Worm (Caenorhabditis elegans): ENCODE results near the gene dli-1.

dli-1 gene

ce11 chrIV:13090967-13091366 is 7.6 kb downstream of the dli-1 start, which contains the start of gene col-132:
Gene col-132, minus strand, starts transcription at chrIV:13091067.
- no peak for TF ChIP-seq swsn-7 (tag; optimal IDR thresholded peaks at IDR 0.05)
- TF ChIP-seq efl-3 (GFP tag; optimal IDR thresholded peaks at IDR 0.05), result no peak
- no peak for TF ChIP-seq sptf-1 (tag; optimal IDR thresholded peaks at IDR 0.05)
- TF ChIP-seq unc-30 (tag; optimal IDR thresholded peaks at IDR 0.05), result no peak
- TF ChIP-seq zip-4 (GFP tag; optimal IDR thresholded peaks at IDR 0.05), result no peak
- TF ChIP-seq lsy-2 (tag; optimal IDR thresholded peaks at IDR 0.05), result no peak
- TF ChIP-seq elt-3 (tag; optimal IDR thresholded peaks at IDR 0.05), result no peak
- TF ChIP-seq C16A3.4 (tag; optimal IDR thresholded peaks at IDR 0.05), result no peak
- no peak for TF ChIP-seq nhr-237 (tag; optimal IDR thresholded peaks at IDR 0.05)
- no peak for TF ChIP-seq fkh-8 (tag; optimal IDR thresholded peaks at IDR 0.05)
- no peak for TF ChIP-seq egl-13 (tag; optimal IDR thresholded peaks at IDR 0.05)
- TF ChIP-seq nhr-12 (tag; optimal IDR thresholded peaks at IDR 0.05), result no peak
- TF ChIP-seq sup-37 (GFP tag; optimal IDR thresholded peaks at IDR 0.05), result no peak
- TF ChIP-seq vab-15 (tag; optimal IDR thresholded peaks at IDR 0.05), result no peak
- TF ChIP-seq lir-3 (tag; optimal IDR thresholded peaks at IDR 0.05; ENCODE audit: poor library complexity), result no peak
- no peak for TF ChIP-seq mef-2 (tag; optimal IDR thresholded peaks at IDR 0.05)
- no peak for TF ChIP-seq zag-1 (tag; optimal IDR thresholded peaks at IDR 0.05)
- TF ChIP-seq rnt-1 (tag; optimal IDR thresholded peaks at IDR 0.05), result no peak

ce11 chrIV:13089671-13090242 is 8.8 kb downstream of the dli-1 start:
- TF ChIP-seq lsy-2 (tag; optimal IDR thresholded peaks at IDR 0.05) (no peak), ceh-90 (tag; optimal IDR thresholded peaks at IDR 0.05) (no peak)

- no peak for TF ChIP-seq elt-2 (tag; optimal IDR thresholded peaks at IDR 0.05)
- no peak for TF ChIP-seq zag-1 (tag; optimal IDR thresholded peaks at IDR 0.05)
- TF ChIP-seq unc-62 (GFP tag; optimal IDR thresholded peaks at IDR 0.05), result no peak
- TF ChIP-seq grh-1 (GFP tag; IDR thresholded peaks at IDR 0.05), result no peak
- TF ChIP-seq nhr-77 (tag; optimal IDR thresholded peaks at IDR 0.05), result no peak
These were observed 11.9 kb downstream of the dli-1 start, which contains the start of gene spin-2 for ce11 chrIV:13086705-13087104. Gene spin-2, plus strand, starts transcription at chrIV:13087005.

ce11 chrIV:13085675-13086074 is 12.9 kb downstream of the dli-1 start:
- TF ChIP-seq fkh-4 (tag; optimal IDR thresholded peaks at IDR 0.05; ENCODE audit: borderline replicate concordance) (no peak), nhr-20 (tag; optimal IDR thresholded peaks at IDR 0.05) (no peak), rnt-1 (tag; optimal IDR thresholded peaks at IDR 0.05) (no peak), irx-1 (tag; optimal IDR thresholded peaks at IDR 0.05) (no peak), unc-62 (GFP tag; optimal IDR thresholded peaks at IDR 0.05) (no peak), mef-2 (tag; optimal IDR thresholded peaks at IDR 0.05) (no peak), vab-15 (tag; optimal IDR thresholded peaks at IDR 0.05) (no peak), sup-37 (GFP tag; optimal IDR thresholded peaks at IDR 0.05) (no peak), egl-13 (tag; optimal IDR thresholded peaks at IDR 0.05) (no peak), ceh-82 (tag; optimal IDR thresholded peaks at IDR 0.05) (no peak), unc-30 (tag; optimal IDR thresholded peaks at IDR 0.05) (no peak), zip-4 (GFP tag; optimal IDR thresholded peaks at IDR 0.05) (no peak), swsn-7 (tag; optimal IDR thresholded peaks at IDR 0.05) (no peak), lin-14 (GFP tag; optimal IDR thresholded peaks at IDR 0.05) (no peak), nhr-19 (GFP tag; conservative IDR thresholded peaks at IDR 0.05) (no peak), mdl-1 (tag; optimal IDR thresholded peaks at IDR 0.05) (no peak), lin-35 (GFP tag; optimal IDR thresholded peaks at IDR 0.05) (no peak), dsc-1 (tag; optimal IDR thresholded peaks at IDR 0.05) (no peak), grh-1 (GFP tag; IDR thresholded peaks at IDR 0.05) (no peak), nhr-85 (tag) (no peak)

Measured in whole organism, L1 larva.